Worm (Caenorhabditis elegans) whole organism, L1 larva: ENCODE results near the gene F59A6.10.
A peak's percentile ranks its signal among the peaks of the same experiment; 100 is the strongest.

Experiments
- C04F5.9 ChIP-seq: sonication (generic microtip); optimal IDR thresholded peaks from 2 replicates; lab custom pipeline; 2016; ENCODE audit warnings: missing genetic modification characterization, missing compliant biosample characterization
- C34B4.2 ChIP-seq: sonication (generic microtip); optimal IDR thresholded peaks from 2 replicates; lab custom pipeline; 2017; ENCODE audit warnings: mild to moderate bottlenecking, missing genetic modification characterization, missing compliant biosample characterization
- F16B12.6 ChIP-seq: fragments of 150-350 bp; optimal IDR thresholded peaks from 2 replicates; lab custom pipeline; 2014; ENCODE audit warnings: missing biosample characterization, missing genetic modification characterization
- alr-1 ChIP-seq: fragments of 200-800 bp; sonication (Bioruptor generic); optimal IDR thresholded peaks from 2 replicates; lab custom pipeline; 2018; ENCODE audit warnings: borderline replicate concordance, mild to moderate bottlenecking, missing genetic modification characterization, missing compliant biosample characterization
- ama-1 ChIP-seq: fragments of 150-350 bp; optimal IDR thresholded peaks from 2 replicates; lab custom pipeline; 2014
- ceh-63 ChIP-seq: fragments of 200-800 bp; sonication (Bioruptor generic); optimal IDR thresholded peaks from 2 replicates; lab custom pipeline; 2018; ENCODE audit warnings: mild to moderate bottlenecking, missing genetic modification characterization, missing compliant biosample characterization
- ceh-8 ChIP-seq: fragments of 200-800 bp; sonication (Bioruptor generic); optimal IDR thresholded peaks from 2 replicates; lab custom pipeline; 2018; ENCODE audit warnings: mild to moderate bottlenecking, missing genetic modification characterization, moderate library complexity, missing compliant biosample characterization
- ces-1 ChIP-seq: fragments of 150-350 bp; optimal IDR thresholded peaks from 2 replicates; lab custom pipeline; 2014; ENCODE audit warnings: missing biosample characterization, missing genetic modification reagents, missing genetic modification characterization
- efl-1 ChIP-seq, 4 experiments: fragments of 150-350 bp; optimal IDR thresholded peaks in 3 of 4; peaks in 1 of 4; 1 replicate in 1 of 4; 2 replicates in 3 of 4; lab custom pipeline; 2014; ENCODE audit warnings: missing biosample characterization in 2 of 4, missing genetic modification characterization in 2 of 4, missing genetic modification reagents in 2 of 4
- efl-3 ChIP-seq: fragments of 200-800 bp; sonication (Bioruptor generic); optimal IDR thresholded peaks from 2 replicates; lab custom pipeline; 2018; ENCODE audit warnings: mild to moderate bottlenecking, missing genetic modification characterization, missing compliant biosample characterization
- egl-13 ChIP-seq: sonication (generic microtip); optimal IDR thresholded peaks from 2 replicates; lab custom pipeline; 2016; ENCODE audit warnings: missing genotype, missing genetic modification reagents, missing genetic modification characterization, missing compliant biosample characterization
- egl-27 ChIP-seq, 2 experiments: fragments of 150-350 bp in 1 of 2; sonication (generic microtip); optimal IDR thresholded peaks; 3 replicates each; lab custom pipeline; 2017 to 2018; ENCODE audit warnings: missing biosample characterization in 2 of 2, missing genetic modification characterization in 2 of 2, missing genetic modification reagents in 2 of 2
- elt-3 ChIP-seq, 6 experiments: fragments of 150-350 bp in 1 of 6; sonication (generic microtip); optimal IDR thresholded peaks; 2 replicates each; lab custom pipeline; 2017 to 2018; ENCODE audit warnings: missing biosample characterization in 6 of 6, missing genetic modification characterization in 6 of 6, inconsistent platforms in 1 of 6
- fkh-10 ChIP-seq: sonication (generic microtip); optimal IDR thresholded peaks from 2 replicates; lab custom pipeline; 2017; ENCODE audit warnings: missing biosample characterization, missing genetic modification reagents, missing genetic modification characterization
- fkh-4 ChIP-seq: sonication (generic microtip); optimal IDR thresholded peaks from 2 replicates; lab custom pipeline; 2016; ENCODE audit warnings: missing compliant biosample characterization, missing genetic modification characterization, borderline replicate concordance
- fkh-8 ChIP-seq: sonication (generic microtip); optimal IDR thresholded peaks from 2 replicates; lab custom pipeline; 2016; ENCODE audit warnings: mild to moderate bottlenecking, missing genetic modification characterization, missing compliant biosample characterization
- grh-1 ChIP-seq: fragments of 200-800 bp; sonication (Bioruptor generic); IDR thresholded peaks from 2 replicates; pipeline ENCODE4 v1.3.6; 2022; ENCODE audit warnings: missing genetic modification reagents, missing genetic modification characterization, missing compliant biosample characterization
- hlh-17 ChIP-seq: fragments of 200-800 bp; sonication (Bioruptor generic); optimal IDR thresholded peaks from 2 replicates; lab custom pipeline; 2018; ENCODE audit warnings: missing genetic modification characterization, mild to moderate bottlenecking, missing compliant biosample characterization, moderate library complexity, borderline replicate concordance
- hlh-4 ChIP-seq: sonication (generic microtip); optimal IDR thresholded peaks from 2 replicates; lab custom pipeline; 2016; ENCODE audit warnings: mild to moderate bottlenecking, missing genetic modification characterization, missing compliant biosample characterization
- hpl-2 ChIP-seq: fragments of 150-350 bp; optimal IDR thresholded peaks from 2 replicates; lab custom pipeline; 2014; ENCODE audit warnings: missing biosample characterization, missing genetic modification reagents, missing genetic modification characterization
- irx-1 ChIP-seq: sonication (generic microtip); optimal IDR thresholded peaks from 2 replicates; lab custom pipeline; 2016; ENCODE audit warnings: missing genetic modification characterization, missing compliant biosample characterization
- lin-13 ChIP-seq: fragments of 150-350 bp; optimal IDR thresholded peaks from 2 replicates; lab custom pipeline; 2014; ENCODE audit warnings: missing biosample characterization, missing genetic modification reagents, missing genetic modification characterization
- lin-14 ChIP-seq: fragments of 200-800 bp; sonication (Bioruptor generic); optimal IDR thresholded peaks from 2 replicates; lab custom pipeline; 2018; ENCODE audit warnings: mild to moderate bottlenecking, missing genetic modification characterization, moderate library complexity, missing compliant biosample characterization
- lin-15B ChIP-seq: fragments of 150-350 bp; sonication (generic microtip); optimal IDR thresholded peaks from 3 replicates; lab custom pipeline; 2014; ENCODE audit warnings: missing biosample characterization, missing genetic modification characterization
- lin-35 ChIP-seq, 2 experiments: fragments of 150-350 bp; optimal IDR thresholded peaks; 2 replicates each; lab custom pipeline; 2014; ENCODE audit warnings: missing biosample characterization in 2 of 2, missing genetic modification characterization in 2 of 2, missing genetic modification reagents in 2 of 2
- lin-39 ChIP-seq: fragments of 150-350 bp; optimal IDR thresholded peaks from 2 replicates; lab custom pipeline; 2014; ENCODE audit warnings: missing biosample characterization, missing genetic modification reagents, missing genetic modification characterization
- mab-9 ChIP-seq: fragments of 200-800 bp; sonication (Bioruptor generic); IDR thresholded peaks from 2 replicates; pipeline ENCODE4 v1.3.6; 2022; ENCODE audit warnings: missing genetic modification reagents, missing genetic modification characterization, missing compliant biosample characterization
- mep-1 ChIP-seq: fragments of 150-350 bp; optimal IDR thresholded peaks from 2 replicates; lab custom pipeline; 2014; ENCODE audit warnings: missing biosample characterization, missing genetic modification characterization
- nhr-11 ChIP-seq: fragments of 150-350 bp; optimal IDR thresholded peaks from 2 replicates; lab custom pipeline; 2014; ENCODE audit warnings: missing biosample characterization, missing genetic modification characterization
- nhr-20 ChIP-seq: sonication (generic microtip); optimal IDR thresholded peaks from 2 replicates; lab custom pipeline; 2016; ENCODE audit warnings: mild to moderate bottlenecking, missing genetic modification characterization, missing compliant biosample characterization
- nhr-237 ChIP-seq: fragments of 150-350 bp; optimal IDR thresholded peaks from 2 replicates; lab custom pipeline; 2014; ENCODE audit warnings: missing biosample characterization, missing genetic modification characterization
- nhr-28 ChIP-seq: fragments of 150-350 bp; optimal IDR thresholded peaks from 2 replicates; lab custom pipeline; 2014; ENCODE audit warnings: missing biosample characterization, missing genetic modification characterization
- nhr-71 ChIP-seq: sonication (generic microtip); optimal IDR thresholded peaks from 2 replicates; lab custom pipeline; 2016; ENCODE audit warnings: mild to moderate bottlenecking, missing genetic modification characterization, moderate library complexity, missing compliant biosample characterization
- nhr-76 ChIP-seq: sonication (generic microtip); optimal IDR thresholded peaks from 2 replicates; lab custom pipeline; 2017; ENCODE audit warnings: missing biosample characterization, missing genetic modification characterization
- nhr-77 ChIP-seq: fragments of 150-350 bp; optimal IDR thresholded peaks from 2 replicates; lab custom pipeline; 2014; ENCODE audit warnings: missing biosample characterization, missing genetic modification characterization
- nhr-84 ChIP-seq: sonication (generic microtip); optimal IDR thresholded peaks from 2 replicates; lab custom pipeline; 2017; ENCODE audit warnings: missing biosample characterization, missing genetic modification characterization
- pag-3 ChIP-seq: sonication (generic microtip); optimal IDR thresholded peaks from 2 replicates; lab custom pipeline; 2017; ENCODE audit warnings: missing genetic modification characterization, mild to moderate bottlenecking, missing compliant biosample characterization, antibody characterized with exemption, borderline replicate concordance; ENCODE audit not compliant: insufficient read depth
- pqm-1 ChIP-seq: sonication (generic microtip); optimal IDR thresholded peaks from 3 replicates; lab custom pipeline; 2017; ENCODE audit warnings: missing biosample characterization, missing genetic modification characterization
- snpc-4 ChIP-seq: fragments of 150-350 bp; optimal IDR thresholded peaks from 2 replicates; lab custom pipeline; 2014; ENCODE audit warnings: missing biosample characterization, missing genetic modification characterization
- snu-23 ChIP-seq: sonication (generic microtip); optimal IDR thresholded peaks from 2 replicates; lab custom pipeline; 2016; ENCODE audit warnings: missing genetic modification characterization, missing compliant biosample characterization
- sox-4 ChIP-seq: sonication (generic microtip); optimal IDR thresholded peaks from 2 replicates; lab custom pipeline; 2016; ENCODE audit warnings: missing genetic modification characterization, missing compliant biosample characterization
- sptf-1 ChIP-seq: fragments of 150-350 bp; optimal IDR thresholded peaks from 2 replicates; lab custom pipeline; 2014; ENCODE audit warnings: missing biosample characterization, missing genetic modification characterization
- tbx-2 ChIP-seq: sonication (generic microtip); optimal IDR thresholded peaks from 2 replicates; lab custom pipeline; 2016; ENCODE audit warnings: missing genetic modification characterization, missing compliant biosample characterization
- tlp-1 ChIP-seq: fragments of 150-350 bp; optimal IDR thresholded peaks from 2 replicates; lab custom pipeline; 2014; ENCODE audit warnings: missing biosample characterization, missing genetic modification characterization
- unc-130 ChIP-seq: fragments of 150-350 bp; optimal IDR thresholded peaks from 2 replicates; lab custom pipeline; 2017; ENCODE audit warnings: missing biosample characterization, missing genetic modification characterization, inconsistent platforms
- unc-30 ChIP-seq: sonication (generic microtip); optimal IDR thresholded peaks from 2 replicates; lab custom pipeline; 2017; ENCODE audit warnings: missing biosample characterization, missing genetic modification characterization
- unc-62 ChIP-seq: fragments of 150-350 bp; optimal IDR thresholded peaks from 2 replicates; lab custom pipeline; 2014; ENCODE audit warnings: missing biosample characterization, missing genetic modification reagents, missing genetic modification characterization
- unc-86 ChIP-seq: sonication (generic microtip); optimal IDR thresholded peaks from 2 replicates; lab custom pipeline; 2016; ENCODE audit warnings: missing genetic modification characterization, missing compliant biosample characterization
- unc-98 ChIP-seq: fragments of 200-800 bp; sonication (Bioruptor generic); IDR thresholded peaks from 2 replicates; pipeline ENCODE4 v1.3.6; 2022; ENCODE audit warnings: missing genetic modification characterization, missing compliant biosample characterization
- xbp-1 ChIP-seq: sonication (generic microtip); optimal IDR thresholded peaks from 2 replicates; lab custom pipeline; 2016; ENCODE audit warnings: missing genetic modification characterization, missing compliant biosample characterization
- ztf-4 ChIP-seq: fragments of 150-350 bp; optimal IDR thresholded peaks from 2 replicates; lab custom pipeline; 2014; ENCODE audit warnings: missing biosample characterization, missing genetic modification characterization

The F59A6.10 gene

DNA sequence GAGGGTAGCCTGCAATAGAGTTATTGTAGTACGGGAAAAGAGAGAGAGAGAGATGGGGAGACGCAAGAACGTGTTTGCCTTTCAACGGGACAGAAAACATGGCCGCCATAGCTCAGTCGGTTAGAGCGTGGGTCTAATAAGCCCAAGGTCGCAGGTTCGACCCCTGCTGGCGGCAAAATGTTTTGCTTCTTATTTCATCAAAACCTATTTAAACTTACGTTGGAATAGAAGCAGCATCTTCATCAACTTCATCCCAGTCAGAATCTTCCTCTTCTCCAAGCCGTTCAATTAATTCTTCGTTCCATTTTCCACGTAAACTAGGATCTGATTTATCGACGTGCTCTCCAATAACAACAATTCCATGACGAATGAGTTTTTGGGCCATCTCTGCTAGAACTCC lies 28.9 kb downstream of the F59A6.10 start (continued):
- TF ChIP-seq alr-1, result no peak
- no peak for TF ChIP-seq tlp-1 (tag; lab: Kevin White, UChicago)
- no peak for TF ChIP-seq nhr-84 (tag; lab: Kevin White, UChicago)
- no peak for TF ChIP-seq pqm-1
- no peak for TF ChIP-seq hlh-4
- TF ChIP-seq fkh-10 (GFP tag; lab: Kevin White, UChicago), result no peak
- peak; percentile 55 for TF ChIP-seq xbp-1
- peak; percentile 48 for TF ChIP-seq ztf-4 (tag; lab: Kevin White, UChicago)
- TF ChIP-seq tbx-2 (tag; lab: Kevin White, UChicago), result peak; percentile 27
- peak; percentile 54 to 59 for TF ChIP-seq efl-1 (optimal IDR thresholded peaks at IDR 0.05; lab: Kevin White, UChicago)
- peak; percentile 51 to 95 for TF ChIP-seq efl-1 (GFP tag; optimal IDR thresholded peaks at IDR 0.05 in 1 of 2; lab: Kevin White, UChicago)
- TF ChIP-seq ceh-63 (GFP tag; lab: Kevin White, UChicago), result no peak
- no peak for TF ChIP-seq unc-30 (tag; lab: Kevin White, UChicago)
- no peak for TF ChIP-seq C34B4.2 (tag; lab: Kevin White, UChicago)
- no peak for TF ChIP-seq ceh-8 (GFP tag; lab: Kevin White, UChicago)
- peak in 2 of 6 experiments; percentile 19 to 65 for TF ChIP-seq elt-3 (tag; optimal IDR thresholded peaks at IDR 0.05; lab: Kevin White, UChicago)
- TF ChIP-seq mab-9 (GFP tag; lab: Robert Waterston, UW), result no peak
- no peak for TF ChIP-seq unc-98
- peak; percentile 69 for TF ChIP-seq nhr-20
- TF ChIP-seq lin-35 (GFP tag; optimal IDR thresholded peaks at IDR 0.05; lab: Kevin White, UChicago), result peak; percentile 49 to 71
- no peak for TF ChIP-seq nhr-11
- TF ChIP-seq lin-13 (GFP tag; lab: Kevin White, UChicago), result peak; percentile 23
- no peak for TF ChIP-seq sptf-1 (tag; lab: Kevin White, UChicago)
- no peak for TF ChIP-seq lin-39
- TF ChIP-seq snpc-4 (tag; lab: Kevin White, UChicago), result no peak
- no peak for TF ChIP-seq grh-1 (GFP tag; lab: Robert Waterston, UW)
- TF ChIP-seq fkh-8, result peak; percentile 48
- TF ChIP-seq nhr-77, result peak; percentile 9
- TF ChIP-seq hlh-17 (GFP tag; lab: Kevin White, UChicago), result no peak
- peak; percentile 13 for TF ChIP-seq unc-86
- TF ChIP-seq nhr-237, result no peak
- TF ChIP-seq pag-3 (tag; lab: Kevin White, UChicago), result no peak
- no peak for TF ChIP-seq nhr-28 (tag; lab: Kevin White, UChicago)
- no peak for TF ChIP-seq hpl-2 (GFP tag; lab: Kevin White, UChicago)
- TF ChIP-seq mep-1, result no peak
- TF ChIP-seq sox-4 (tag; lab: Kevin White, UChicago), result no peak
- no peak for TF ChIP-seq ces-1 (GFP tag; lab: Kevin White, UChicago)
- TF ChIP-seq F16B12.6 (tag; lab: Kevin White, UChicago), result peak; percentile 48
- peak; percentile 24 for TF ChIP-seq irx-1 (tag; lab: Kevin White, UChicago)
- peak; percentile 40 for TF ChIP-seq lin-14 (GFP tag; lab: Kevin White, UChicago)
- TF ChIP-seq lin-15B (tag; lab: Kevin White, UChicago), result no peak
- no peak for TF ChIP-seq nhr-76 (tag; lab: Kevin White, UChicago)
- no peak for TF ChIP-seq egl-13 (tag; lab: Kevin White, UChicago)
- TF ChIP-seq C04F5.9 (tag; lab: Kevin White, UChicago), result no peak
- TF ChIP-seq ama-1 (lab: Kevin White, UChicago), result no peak
- peak; percentile 80 for TF ChIP-seq snu-23 (GFP tag; lab: Kevin White, UChicago)
- TF ChIP-seq egl-27 (tag; optimal IDR thresholded peaks at IDR 0.05; lab: Kevin White, UChicago), result no peak
- no peak for TF ChIP-seq unc-62
- peak; percentile 71 for TF ChIP-seq nhr-71 (tag; lab: Kevin White, UChicago)
- no peak for TF ChIP-seq fkh-4
- no peak for TF ChIP-seq unc-130 (tag; lab: Kevin White, UChicago)
- TF ChIP-seq efl-3, result no peak
